Fruit fly (Drosophila melanogaster) whole organism, prepupa: ENCODE measurements around the gene Cp19.

Source experiments
- Blimp-1 ChIP-seq: fragments of 200-800 bp; sonication (Bioruptor generic); optimal IDR thresholded peaks from 3 replicates; lab custom pipeline; 2017; ENCODE audit warnings: missing biosample characterization, missing genetic modification characterization, mild to moderate bottlenecking, moderate library complexity, missing genetic modification reagents
- CG11902 ChIP-seq: fragments of 200-800 bp; sonication (Bioruptor generic); optimal IDR thresholded peaks from 3 replicates; lab custom pipeline; 2016; ENCODE audit warnings: missing biosample characterization, missing genetic modification characterization
- CG1621 ChIP-seq: fragments of 200-800 bp; sonication (Bioruptor generic); optimal IDR thresholded peaks from 3 replicates; lab custom pipeline; 2018; ENCODE audit warnings: missing biosample characterization, mild to moderate bottlenecking, missing genetic modification characterization
- CG3032 ChIP-seq: fragments of 200-800 bp; optimal IDR thresholded peaks from 2 replicates; lab custom pipeline; 2019; ENCODE audit warnings: missing biosample characterization, mild to moderate bottlenecking, missing genetic modification characterization, moderate library complexity
- CG31627 ChIP-seq: fragments of 200-800 bp; sonication (Bioruptor generic); optimal IDR thresholded peaks from 3 replicates; lab custom pipeline; 2016; ENCODE audit warnings: missing biosample characterization, missing genetic modification characterization
- CG32006 ChIP-seq: fragments of 200-800 bp; sonication (Bioruptor generic); optimal IDR thresholded peaks from 3 replicates; lab custom pipeline; 2017; ENCODE audit warnings: missing biosample characterization, mild to moderate bottlenecking, missing genetic modification characterization
- CG3919 ChIP-seq: fragments of 200-800 bp; sonication (Bioruptor generic); optimal IDR thresholded peaks from 3 replicates; lab custom pipeline; 2016; ENCODE audit warnings: missing biosample characterization, missing genetic modification characterization
- CG6163 ChIP-seq: fragments of 200-800 bp; sonication (Bioruptor generic); IDR thresholded peaks from 3 replicates; pipeline ENCODE4 v1.3.6; 2022; ENCODE audit warnings: missing biosample characterization, missing genetic modification characterization
- CG6276 ChIP-seq: fragments of 200-800 bp; sonication (Bioruptor generic); optimal IDR thresholded peaks from 2 replicates; lab custom pipeline; 2017; ENCODE audit warnings: missing biosample characterization, mild to moderate bottlenecking, missing genetic modification characterization
- CG6792 ChIP-seq: fragments of 200-800 bp; sonication (Bioruptor generic); optimal IDR thresholded peaks from 3 replicates; lab custom pipeline; 2016; ENCODE audit warnings: missing biosample characterization, missing genetic modification characterization
- CG6854 ChIP-seq: fragments of 200-800 bp; sonication (Bioruptor generic); optimal IDR thresholded peaks from 2 replicates; lab custom pipeline; 2017; ENCODE audit warnings: missing biosample characterization, mild to moderate bottlenecking, missing genetic modification characterization
- CG8119 ChIP-seq: fragments of 200-800 bp; sonication (Bioruptor generic); IDR thresholded peaks from 3 replicates; pipeline ENCODE4 v1.3.6; 2022; ENCODE audit warnings: missing biosample characterization, missing genetic modification characterization
- CG8319 ChIP-seq: fragments of 200-800 bp; sonication (Bioruptor generic); optimal IDR thresholded peaks from 3 replicates; lab custom pipeline; 2016; ENCODE audit warnings: missing biosample characterization, missing genetic modification characterization
- CG9139 ChIP-seq: fragments of 200-800 bp; sonication (Bioruptor generic); optimal IDR thresholded peaks from 3 replicates; lab custom pipeline; 2017; ENCODE audit warnings: missing biosample characterization, mild to moderate bottlenecking, missing genetic modification characterization
- Eip78C ChIP-seq: fragments of 200-800 bp; sonication (Bioruptor generic); peaks from one replicate; lab custom pipeline; 2016; ENCODE audit warnings: missing biosample characterization, missing genetic modification characterization
- Ets96B ChIP-seq: fragments of 200-800 bp; optimal IDR thresholded peaks from 2 replicates; lab custom pipeline; 2019; ENCODE audit warnings: missing biosample characterization, mild to moderate bottlenecking, missing genetic modification characterization, moderate library complexity
- Gug ChIP-seq: fragments of 200-800 bp; sonication (Bioruptor generic); IDR thresholded peaks from 2 replicates; pipeline ENCODE4 v1.3.6; 2022; ENCODE audit warnings: missing biosample characterization, missing genetic modification characterization
- Hr38 ChIP-seq: sonication (Bioruptor generic); optimal IDR thresholded peaks from 2 replicates; lab custom pipeline; 2016; ENCODE audit warnings: missing biosample characterization, missing genetic modification characterization
- Hr39 ChIP-seq: fragments of 200-800 bp; sonication (Bioruptor generic); optimal IDR thresholded peaks from 2 replicates; lab custom pipeline; 2016; ENCODE audit warnings: missing biosample characterization, missing genetic modification characterization
- Hr4 ChIP-seq: fragments of 200-800 bp; sonication (Bioruptor generic); optimal IDR thresholded peaks from 3 replicates; lab custom pipeline; 2016; ENCODE audit warnings: missing biosample characterization, missing genetic modification characterization
- Lpt ChIP-seq: fragments of 200-800 bp; sonication (Bioruptor generic); optimal IDR thresholded peaks from 3 replicates; lab custom pipeline; 2016; ENCODE audit warnings: missing biosample characterization, missing genetic modification characterization
- OdsH ChIP-seq: fragments of 200-800 bp; sonication (Bioruptor generic); optimal IDR thresholded peaks from 3 replicates; lab custom pipeline; 2016; ENCODE audit warnings: missing biosample characterization, missing genetic modification characterization
- Smox ChIP-seq: fragments of 200-800 bp; sonication (Bioruptor generic); optimal IDR thresholded peaks from 3 replicates; lab custom pipeline; 2016; ENCODE audit warnings: missing biosample characterization, missing genetic modification characterization
- Sox102F ChIP-seq: fragments of 200-800 bp; sonication (Bioruptor generic); optimal IDR thresholded peaks from 2 replicates; lab custom pipeline; 2016; ENCODE audit warnings: missing biosample characterization, mild to moderate bottlenecking, missing genetic modification characterization
- Sox15 ChIP-seq: fragments of 200-800 bp; sonication (Bioruptor generic); optimal IDR thresholded peaks from 3 replicates; lab custom pipeline; 2016; ENCODE audit warnings: missing biosample characterization, missing genetic modification characterization
- acj6 ChIP-seq: fragments of 200-800 bp; sonication (Bioruptor generic); optimal IDR thresholded peaks from 3 replicates; lab custom pipeline; 2016; ENCODE audit warnings: missing biosample characterization, missing genetic modification characterization
- cyc ChIP-seq: fragments of 200-800 bp; sonication (Bioruptor generic); optimal IDR thresholded peaks from 3 replicates; lab custom pipeline; 2016; ENCODE audit warnings: missing biosample characterization, missing genetic modification characterization
- eg ChIP-seq: fragments of 200-800 bp; sonication (Bioruptor generic); IDR thresholded peaks from 3 replicates; pipeline ENCODE4 v1.3.6; 2022; ENCODE audit warnings: missing biosample characterization, missing genetic modification characterization
- esn ChIP-seq: fragments of 200-800 bp; sonication (Bioruptor generic); optimal IDR thresholded peaks from 2 replicates; lab custom pipeline; 2016; ENCODE audit warnings: missing biosample characterization, mild to moderate bottlenecking, missing genetic modification characterization, moderate library complexity
- fd85E ChIP-seq: fragments of 200-800 bp; sonication (Bioruptor generic); optimal IDR thresholded peaks from 3 replicates; lab custom pipeline; 2016; ENCODE audit warnings: missing biosample characterization, missing genetic modification characterization
- lz ChIP-seq: fragments of 200-800 bp; sonication (Bioruptor generic); optimal IDR thresholded peaks from 3 replicates; lab custom pipeline; 2016; ENCODE audit warnings: missing biosample characterization, missing genetic modification characterization
- net ChIP-seq: fragments of 200-800 bp; sonication (Bioruptor generic); optimal IDR thresholded peaks from 3 replicates; lab custom pipeline; 2016; ENCODE audit warnings: missing biosample characterization, missing genetic modification characterization
- pdm3 ChIP-seq: fragments of 200-800 bp; sonication (Bioruptor generic); optimal IDR thresholded peaks from 3 replicates; lab custom pipeline; 2016; ENCODE audit warnings: missing biosample characterization, missing genetic modification characterization
- salr ChIP-seq, 2 experiments: fragments of 200-800 bp; sonication (Bioruptor generic); optimal IDR thresholded peaks; 3 replicates each; lab custom pipeline; 2016 to 2018; ENCODE audit warnings: missing biosample characterization in 2 of 2, missing genetic modification characterization in 2 of 2, mild to moderate bottlenecking in 1 of 2
- spab ChIP-seq: fragments of 200-800 bp; sonication (Bioruptor generic); optimal IDR thresholded peaks from 2 replicates; lab custom pipeline; 2017; ENCODE audit warnings: missing biosample characterization, mild to moderate bottlenecking, missing genetic modification characterization, missing genetic modification reagents
- ss ChIP-seq, 2 experiments: fragments of 200-800 bp; sonication (Bioruptor generic); optimal IDR thresholded peaks; 2 replicates in 1 of 2; 3 replicates in 1 of 2; lab custom pipeline; 2017 to 2018; ENCODE audit warnings: mild to moderate bottlenecking in 2 of 2, missing biosample characterization in 2 of 2, missing genetic modification characterization in 2 of 2, moderate library complexity in 1 of 2
- topi ChIP-seq: fragments of 200-800 bp; sonication (Bioruptor generic); optimal IDR thresholded peaks from 3 replicates; lab custom pipeline; 2016; ENCODE audit warnings: missing biosample characterization, missing genetic modification characterization
- vri ChIP-seq: fragments of 200-800 bp; sonication (Bioruptor generic); optimal IDR thresholded peaks from 3 replicates; lab custom pipeline; 2016; ENCODE audit warnings: missing biosample characterization, mild to moderate bottlenecking, missing genetic modification characterization

Cp19 gene

DNA sequence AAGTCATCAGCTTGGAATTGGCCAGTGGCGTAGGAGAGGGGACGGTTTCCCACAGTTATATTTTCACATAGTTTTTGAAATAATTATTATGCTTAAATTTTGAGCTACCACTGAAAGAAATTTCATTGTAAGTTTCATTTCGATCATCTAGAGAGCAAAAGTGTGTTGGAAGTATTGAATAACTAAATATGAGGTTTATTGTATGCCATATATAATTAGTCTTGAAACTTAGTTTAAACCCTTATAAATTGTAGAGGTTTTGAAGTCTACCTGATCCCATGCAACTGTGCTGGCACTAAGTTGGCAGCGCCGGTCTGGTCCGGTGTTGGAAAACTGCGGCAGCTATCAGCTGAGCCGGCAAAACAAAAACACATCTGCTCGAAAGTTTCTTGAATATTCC, 8.5 kb upstream of the Cp19 start, which contains the start of the genes CG32022 and CG6511 (continued):
- TF ChIP-seq net (GFP tag; lab: Kevin White, UChicago) (peak; percentile 96), Hr4 (GFP tag; lab: Kevin White, UChicago) (peak; percentile 99), esn (GFP tag; lab: Kevin White, UChicago) (peak; percentile 99), Hr39 (GFP tag; lab: Kevin White, UChicago) (peak; percentile 99), CG8319 (peak; percentile 96), CG6163 (peak; percentile 95), Eip78C (peak; percentile 99), Gug (GFP tag; lab: Robert Waterston, UW) (peak; percentile 96), ss (GFP tag; optimal IDR thresholded peaks at IDR 0.05; lab: Kevin White, UChicago) (peak; percentile 88 to 95), CG9139 (GFP tag; lab: Kevin White, UChicago) (peak; percentile 89), Blimp-1 (GFP tag; lab: Kevin White, UChicago) (peak; percentile 91), spab (peak; percentile 95), Ets96B (tag; lab: Kevin White, UChicago) (peak; percentile 97), eg (GFP tag; lab: Robert Waterston, UW) (peak; percentile 96), Smox (peak; percentile 97), pdm3 (GFP tag; lab: Kevin White, UChicago) (peak; percentile 99), CG6276 (peak; percentile 95), acj6 (peak; percentile 99), CG32006 (peak; percentile 99), CG1621 (tag; lab: Kevin White, UChicago) (peak; percentile 94), lz (GFP tag; lab: Kevin White, UChicago) (peak; percentile 99), CG3032 (tag; lab: Kevin White, UChicago) (peak; percentile 99), Sox102F (GFP tag; lab: Kevin White, UChicago) (peak; percentile 97), Sox15 (GFP tag; lab: Kevin White, UChicago) (peak; percentile 99)
- TF ChIP-seq, all 60 proteins: peak for 59

- TF ChIP-seq Hr39 (GFP tag; lab: Kevin White, UChicago) (no peak), CG3919 (GFP tag; lab: Kevin White, UChicago) (no peak), fd85E (GFP tag; lab: Kevin White, UChicago) (no peak), pdm3 (GFP tag; lab: Kevin White, UChicago) (no peak), topi (GFP tag; lab: Kevin White, UChicago) (no peak), net (GFP tag; lab: Kevin White, UChicago) (no peak), salr (GFP tag; optimal IDR thresholded peaks at IDR 0.05; lab: Kevin White, UChicago) (no peak), CG31627 (GFP tag; lab: Kevin White, UChicago) (no peak), CG6792 (no peak), vri (no peak), CG32006 (no peak), Lpt (GFP tag; lab: Kevin White, UChicago) (no peak), cyc (GFP tag; lab: Kevin White, UChicago) (no peak), CG6854 (GFP tag; lab: Kevin White, UChicago) (no peak), CG6276 (no peak), CG9139 (GFP tag; lab: Kevin White, UChicago) (no peak)
These were observed 4.4 kb upstream of the Cp19 start for dm6 chr3L:8725252-8725651.

DNA sequence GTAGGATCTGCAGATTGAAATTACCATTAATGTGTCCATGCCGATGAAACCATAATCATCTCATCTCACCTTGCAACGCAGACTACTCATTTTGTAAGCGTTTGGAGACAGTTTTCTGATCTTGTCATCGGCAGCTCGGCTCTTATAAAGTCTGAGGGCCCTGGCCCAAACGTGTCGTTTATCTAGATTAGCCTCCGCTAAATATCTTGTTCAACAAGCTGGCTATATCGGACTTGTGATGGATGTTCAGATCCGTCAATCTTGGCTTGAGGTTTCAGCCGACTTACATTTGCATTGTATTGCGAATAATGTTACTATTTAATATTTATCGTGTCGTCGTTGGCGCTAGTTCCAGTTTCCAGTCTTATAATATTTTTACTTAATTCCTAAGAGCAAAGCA, 4.0 kb upstream of the Cp19 start, which contains the start of gene CG43965:
TSS of gene CG43965 (minus strand) at position 101 of the 400 bp plus-strand sequence.
- no peak for TF ChIP-seq Gug (GFP tag; lab: Robert Waterston, UW)
- no peak for TF ChIP-seq CG8319
- TF ChIP-seq CG31627 (GFP tag; lab: Kevin White, UChicago), result no peak
- TF ChIP-seq CG11902, result no peak
- TF ChIP-seq cyc (GFP tag; lab: Kevin White, UChicago), result no peak
- TF ChIP-seq acj6, result no peak
- TF ChIP-seq Blimp-1 (GFP tag; lab: Kevin White, UChicago), result no peak
- TF ChIP-seq CG32006, result no peak
- TF ChIP-seq vri, result no peak
- no peak for TF ChIP-seq CG3032 (tag; lab: Kevin White, UChicago)
- no peak for TF ChIP-seq CG8119 (GFP tag; lab: Robert Waterston, UW)
- TF ChIP-seq pdm3 (GFP tag; lab: Kevin White, UChicago), result no peak
- TF ChIP-seq OdsH (GFP tag; lab: Kevin White, UChicago), result no peak
- no peak for TF ChIP-seq Hr38
